Fruit fly (Drosophila melanogaster): ENCODE data around the gene sas.

The sas gene

dm6 chr3R:7187093-7187912 is 24.7 kb downstream of the sas start (continued):
- TF ChIP-seq Scr (GFP tag; IDR thresholded peaks at IDR 0.05; ENCODE audit: partially characterized antibody): 0 out of 2 replicates have a peak, but pooled peaks have one; percentile 10
- TF ChIP-seq bcd (GFP tag; optimal IDR thresholded peaks at IDR 0.05): no peak
- peak; percentile 9 for TF ChIP-seq Meics (GFP tag; optimal IDR thresholded peaks at IDR 0.05)
- TF ChIP-seq Med (GFP tag): peak; percentile 19
- peak; percentile 30 for TF ChIP-seq Sin3A (optimal IDR thresholded peaks at IDR 0.05)
- 0 out of 2 replicates have a peak, but pooled peaks have one; percentile 30 for TF ChIP-seq Xrp1 (GFP tag; IDR thresholded peaks at IDR 0.05)

dm6 chr3R:7187989-7188388 is 25.4 kb downstream of the sas start:
- TF ChIP-seq onecut (GFP tag; IDR thresholded peaks at IDR 0.05): peak; percentile 88
- TF ChIP-seq vvl (GFP tag; IDR thresholded peaks at IDR 0.05): peak; percentile 34; the same call in 1 of the 2 replicates
- peak; percentile 57 for TF ChIP-seq dm (GFP tag; optimal IDR thresholded peaks at IDR 0.05)
- TF ChIP-seq stwl (tag; optimal IDR thresholded peaks at IDR 0.05): peak; percentile 34
- TF ChIP-seq Xbp1 (GFP tag; optimal IDR thresholded peaks at IDR 0.05): no peak
- peak; percentile 12 for TF ChIP-seq Atf3 (GFP tag; optimal IDR thresholded peaks at IDR 0.05)
- TF ChIP-seq CG10274 (GFP tag; optimal IDR thresholded peaks at IDR 0.05): peak; percentile 72
- no peak for TF ChIP-seq CG31224 (GFP tag; IDR thresholded peaks at IDR 0.05)
- TF ChIP-seq Trl (optimal IDR thresholded peaks at IDR 0.05): peak; percentile 9 to 16
- no peak for TF ChIP-seq Trl (GFP tag; optimal IDR thresholded peaks at IDR 0.05)
- peak; percentile 28 for TF ChIP-seq CG9437 (GFP tag; optimal IDR thresholded peaks at IDR 0.05)
- TF ChIP-seq ato (GFP tag; IDR thresholded peaks at IDR 0.05; ENCODE audit: partially characterized antibody): no peak
- 0 out of 4 replicates have a peak, but pooled peaks have one; percentile 61 for TF ChIP-seq chinmo (GFP tag; IDR thresholded peaks at IDR 0.05; ENCODE audit: partially characterized antibody)
- peak in 1 of 2 experiments; percentile 93 for TF ChIP-seq Pdp1 (GFP tag; optimal IDR thresholded peaks at IDR 0.05)
- TF ChIP-seq BtbVII (GFP tag; optimal IDR thresholded peaks at IDR 0.05): peak; percentile 3
- no peak for TF ChIP-seq Mad (GFP tag; optimal IDR thresholded peaks at IDR 0.05)
- no peak for TF ChIP-seq dysf (GFP tag; IDR thresholded peaks at IDR 0.05)
- no peak for TF ChIP-seq CG1792 (GFP tag; optimal IDR thresholded peaks at IDR 0.05)
- TF ChIP-seq cg (GFP tag; optimal IDR thresholded peaks at IDR 0.05): peak; percentile 40
- TF ChIP-seq esg (GFP tag; conservative IDR thresholded peaks at IDR 0.05): no peak

- TF ChIP-seq Awh (GFP tag; IDR thresholded peaks at IDR 0.05): peak; percentile 54; the same call in 1 of the 2 replicates
- TF ChIP-seq fd3F (GFP tag; optimal IDR thresholded peaks at IDR 0.05): no peak
Measured at dm6 chr3R:7188697-7189096, 26.1 kb downstream of the sas start.

DNA sequence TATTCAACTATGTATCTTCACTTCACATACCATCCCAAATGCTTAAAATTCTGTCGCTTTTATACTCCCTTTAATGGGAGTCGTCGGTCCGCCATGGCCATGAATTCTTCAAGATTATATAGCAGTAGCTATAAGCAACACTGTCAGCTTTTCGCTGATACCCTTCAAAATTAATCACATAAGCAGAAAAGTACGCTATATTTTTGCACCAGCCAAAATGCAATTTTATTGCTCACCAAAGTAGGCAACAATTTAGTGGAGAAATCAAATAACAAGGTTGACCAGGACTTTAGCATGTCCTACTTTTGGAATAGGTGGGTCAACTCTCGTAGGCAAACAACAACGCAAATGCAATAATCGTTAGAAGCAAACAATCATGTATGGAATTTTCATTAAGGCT is 37.2 kb downstream of the sas start:
- TF ChIP-seq ftz-f1 (GFP tag; optimal IDR thresholded peaks at IDR 0.05): peak; percentile 74
- no peak for TF ChIP-seq CG11723 (GFP tag; optimal IDR thresholded peaks at IDR 0.05)
- TF ChIP-seq gt (GFP tag; IDR thresholded peaks at IDR 0.05): no peak

DNA sequence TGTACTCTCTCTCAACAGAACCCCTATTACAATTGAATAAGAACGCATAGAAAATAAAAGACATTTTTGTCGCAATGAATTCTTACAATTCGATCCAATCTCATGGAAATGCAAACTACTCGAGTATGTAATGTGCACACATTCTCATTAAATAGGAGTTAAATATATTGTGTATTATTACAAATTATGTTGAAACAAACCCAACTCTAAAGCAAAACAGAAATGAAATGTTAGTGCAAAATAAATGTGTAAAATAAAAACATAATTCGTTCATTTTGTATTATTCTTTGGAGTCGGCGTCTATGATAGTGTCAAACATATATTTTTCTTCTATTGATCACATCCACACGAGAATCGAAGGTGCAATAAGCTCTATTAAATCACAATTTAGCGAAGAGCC is 38.1 kb downstream of the sas start, which contains the start of gene CG14609:
Gene CG14609, plus strand, starts transcription at position 301 of the 400 bp plus-strand sequence.
- TF ChIP-seq peb (GFP tag; IDR thresholded peaks at IDR 0.05): no peak
- TF ChIP-seq kni (GFP tag; optimal IDR thresholded peaks at IDR 0.05): no peak
- no peak for TF ChIP-seq slou (GFP tag; optimal IDR thresholded peaks at IDR 0.05)
- TF ChIP-seq Meics (GFP tag; optimal IDR thresholded peaks at IDR 0.05): no peak
- no peak for TF ChIP-seq CG7271 (tag; optimal IDR thresholded peaks at IDR 0.05)
- TF ChIP-seq CG11560 (tag; IDR thresholded peaks at IDR 0.05): no peak
- no peak for TF ChIP-seq mirr (GFP tag; optimal IDR thresholded peaks at IDR 0.05)
- no peak for TF ChIP-seq CG14014 (GFP tag; IDR thresholded peaks at IDR 0.05)
- no peak for TF ChIP-seq caup (GFP tag; optimal IDR thresholded peaks at IDR 0.05; ENCODE audit: severe bottlenecking)
- no peak for TF ChIP-seq lola (GFP tag; optimal IDR thresholded peaks at IDR 0.05)
- TF ChIP-seq H15 (GFP tag; IDR thresholded peaks at IDR 0.05): no peak
- TF ChIP-seq rib (GFP tag; IDR thresholded peaks at IDR 0.05): no peak

Measured in whole organism, embryonic.